Fruit fly (Drosophila melanogaster): Measurements from ENCODE around the gene Fer3HCH.
A peak's percentile ranks its signal among the peaks of the same experiment; 100 is the strongest.

dm6 chrX:13134811-13135210 lies 26.8 kb upstream of the Fer3HCH start:
- TF ChIP-seq CG8478 (optimal IDR thresholded peaks at IDR 0.05) (no peak), CTCF (optimal IDR thresholded peaks at IDR 0.05) (peak in 1 of 2 experiments; percentile 6)
